Worm (Caenorhabditis elegans) whole organism, L4/young adult: Measurements from ENCODE around the gene col-74.

Experiments
- W03F9.2 ChIP-seq: fragments of 150-350 bp; optimal IDR thresholded peaks from 2 replicates; lab custom pipeline; 2014; ENCODE audit warnings: missing biosample characterization, missing genetic modification characterization
- dao-5 ChIP-seq: sonication (generic microtip); optimal IDR thresholded peaks from 2 replicates; lab custom pipeline; 2016; ENCODE audit warnings: missing genotype, missing genetic modification characterization, moderate library complexity, missing compliant biosample characterization
- him-1 ChIP-seq: sonication (generic microtip); optimal IDR thresholded peaks from 2 replicates; lab custom pipeline; 2016; ENCODE audit warnings: missing genotype, missing genetic modification reagents, missing genetic modification characterization, missing compliant biosample characterization

col-74 gene

DNA sequence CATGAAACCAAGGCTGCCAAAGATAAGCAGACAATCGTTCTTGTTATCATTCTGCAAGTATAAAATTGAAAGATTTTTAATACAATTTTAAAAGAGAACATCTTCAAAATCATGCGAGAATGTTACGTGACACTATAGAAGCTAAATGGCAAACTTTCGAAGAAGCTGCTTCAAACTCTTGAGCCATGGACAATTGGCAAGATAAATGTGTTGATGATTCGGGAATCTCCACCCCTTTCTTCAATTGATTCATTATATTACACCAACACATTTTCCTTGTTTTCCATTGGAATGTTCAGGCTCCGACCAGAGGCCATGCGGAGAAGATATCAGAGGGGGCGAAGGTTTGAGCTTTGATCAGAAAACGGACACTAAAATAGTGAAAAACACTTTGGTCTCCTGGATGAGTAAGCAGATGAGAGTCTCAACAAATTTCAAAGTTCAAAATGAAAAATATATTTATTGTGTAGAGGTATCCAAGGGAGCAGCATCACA, 10.9 kb downstream of the col-74 start, which contains the start of gene lec-5:
lec-5 (minus strand) TSS at position 51 of the 495 bp plus-strand sequence.
- TF ChIP-seq W03F9.2 (no peak), him-1 (no peak), dao-5 (no peak)

DNA sequence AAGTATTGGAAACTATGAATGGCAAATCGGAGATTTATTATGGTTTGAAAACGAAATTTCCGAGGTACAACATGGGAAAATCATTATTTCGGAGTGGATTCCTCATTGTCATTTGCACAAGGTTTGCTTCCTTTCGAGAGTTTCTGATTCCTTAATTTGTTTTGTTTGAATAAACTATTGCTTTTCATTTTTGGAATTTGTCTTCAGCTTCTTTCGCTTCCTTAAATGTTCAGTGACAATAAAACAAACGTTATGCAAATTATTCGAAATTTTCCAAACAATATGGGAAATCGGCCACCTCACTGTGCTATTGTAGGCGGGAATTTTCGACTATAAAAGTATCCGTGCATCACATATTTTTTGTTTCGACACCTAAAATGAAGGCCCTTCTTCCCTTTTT, 11.7 kb downstream of the col-74 start, which contains the start of gene nep-25:
nep-25 (plus strand) TSS at position 375 of the 400 bp plus-strand sequence.
- TF ChIP-seq dao-5 (no peak), him-1 (no peak)

DNA sequence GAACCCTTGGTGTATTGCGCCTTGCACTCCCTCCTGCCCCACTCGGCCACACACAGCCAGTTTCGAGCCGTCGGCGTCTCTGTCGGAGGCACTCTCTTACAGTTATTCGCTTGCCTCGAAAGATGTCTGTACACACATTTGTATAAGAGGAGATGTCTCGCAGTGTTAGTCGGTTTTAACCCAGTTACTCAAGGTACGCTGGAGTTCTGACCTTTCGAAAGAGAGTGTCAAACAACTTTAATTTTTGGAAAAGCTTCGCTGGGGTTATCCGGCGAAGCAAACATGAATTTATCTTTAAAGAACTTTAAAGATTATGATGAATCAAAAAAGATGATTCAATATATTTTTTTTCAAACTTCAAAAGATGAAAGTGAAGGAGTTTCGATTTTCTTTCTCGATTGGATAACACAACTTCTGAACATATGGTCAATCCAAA, 14.5 kb downstream of the col-74 start:
- TF ChIP-seq W03F9.2 (peak; percentile 97), him-1 (peak; percentile 99), dao-5 (peak; percentile 92)

DNA sequence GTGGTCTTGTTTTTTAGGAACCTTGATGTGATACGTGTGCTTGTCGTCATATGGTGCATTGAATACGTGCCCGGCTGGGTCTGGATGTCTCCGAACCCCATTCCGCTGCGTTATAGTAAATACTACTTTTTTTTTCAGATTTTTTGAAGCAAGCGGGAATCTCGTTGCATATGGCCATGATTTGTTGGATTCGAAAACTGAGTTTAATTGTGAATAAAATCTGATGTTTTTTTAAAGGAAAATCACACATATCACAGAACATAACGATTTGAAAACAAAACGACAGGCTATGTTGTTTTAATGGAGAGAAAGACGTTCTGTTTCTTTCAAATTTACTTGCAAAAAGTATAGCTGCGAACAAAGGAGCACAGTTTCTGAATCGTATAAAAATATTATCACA, 15.3 kb downstream of the col-74 start, which contains the start of the genes ZK1248.17 and H41C03.3:
ZK1248.17 (minus strand) TSS at position 101 of the 400 bp plus-strand sequence.
H41C03.3 (plus strand) TSS at position 337 of the 400 bp plus-strand sequence.
- TF ChIP-seq him-1 = no peak
- TF ChIP-seq W03F9.2 = no peak
- TF ChIP-seq dao-5 = no peak

DNA sequence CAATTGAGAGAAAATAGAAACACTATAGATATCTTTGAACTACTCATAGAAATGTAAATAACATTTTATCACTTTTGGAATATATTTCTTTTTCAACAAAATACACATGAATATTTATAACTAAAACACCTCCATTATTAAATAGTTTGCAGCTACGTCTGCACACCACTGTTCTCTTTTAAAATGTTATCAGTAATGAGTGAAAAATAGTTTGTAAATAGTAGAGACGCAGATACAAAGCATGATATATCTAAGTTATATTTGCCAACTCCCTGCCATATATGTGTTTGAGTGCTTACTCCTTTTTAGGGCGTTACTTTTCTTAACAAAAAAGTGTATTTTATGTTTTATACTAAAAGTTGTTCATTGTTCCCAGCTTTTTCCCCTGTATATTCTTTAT, 16.0 kb downstream of the col-74 start:
- TF ChIP-seq him-1 = no peak
- no peak for TF ChIP-seq dao-5
- no peak for TF ChIP-seq W03F9.2

DNA sequence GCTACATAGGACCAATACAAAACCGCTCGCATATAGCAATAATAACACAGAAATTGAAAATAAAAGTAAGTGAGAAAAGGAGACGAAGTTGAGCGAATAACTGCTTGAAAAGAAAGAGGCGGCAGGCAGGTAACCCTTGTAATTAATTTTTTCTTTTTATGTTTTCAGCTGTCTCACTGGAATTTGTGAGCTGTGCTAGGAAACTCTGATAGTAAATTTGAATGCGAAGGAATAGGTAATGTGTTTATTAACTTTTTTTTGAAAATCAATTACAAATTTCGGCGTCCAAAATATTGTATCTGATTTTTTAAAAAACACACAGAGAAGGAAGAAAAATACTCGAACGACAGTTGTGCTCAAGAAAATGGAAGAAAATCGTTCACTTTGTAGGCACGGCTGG, 21.8 kb downstream of the col-74 start, which contains the start of gene H41C03.2:
H41C03.2 (minus strand) TSS at position 101 of the 400 bp plus-strand sequence.
- TF ChIP-seq dao-5 (no peak), him-1 (no peak), W03F9.2 (no peak)

DNA sequence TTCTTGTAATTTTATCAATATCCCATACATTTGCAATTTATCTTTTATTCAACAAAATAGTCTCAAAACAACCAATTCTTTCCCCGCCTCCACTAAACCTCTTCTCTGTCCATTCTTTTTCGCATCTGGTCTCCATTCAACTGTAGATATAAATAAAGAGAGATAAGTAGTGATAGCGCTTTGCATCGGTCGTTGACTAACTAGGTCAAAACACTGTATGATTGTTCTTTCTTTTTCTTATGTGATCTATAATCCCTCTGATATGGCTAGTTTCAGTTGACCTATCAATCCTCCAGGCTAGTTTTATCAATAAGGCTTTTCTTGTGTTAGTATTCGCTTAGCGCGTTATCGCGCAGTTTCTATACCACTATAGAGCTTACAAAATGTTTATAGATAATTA, 23.1 kb downstream of the col-74 start:
- no peak for TF ChIP-seq W03F9.2
- no peak for TF ChIP-seq him-1
- TF ChIP-seq dao-5 = no peak

DNA sequence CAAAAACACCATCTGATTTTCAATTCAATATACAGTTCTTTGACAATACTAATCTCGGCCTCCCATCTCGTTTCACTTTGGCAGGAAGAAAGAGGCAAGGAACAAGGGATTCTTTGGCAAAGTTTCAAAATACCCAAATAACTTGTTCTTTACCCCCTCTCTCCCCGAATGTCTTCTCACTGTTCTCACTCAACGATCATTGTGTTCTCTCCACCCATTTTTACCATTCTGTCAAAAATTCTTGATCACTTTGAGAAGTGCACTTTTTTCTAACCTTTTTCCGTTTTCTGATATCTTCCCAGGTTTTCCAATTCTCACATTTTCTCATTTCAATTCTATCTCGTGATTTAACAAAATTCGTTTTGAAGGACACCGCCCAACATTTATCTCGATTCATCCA, 23.9 kb downstream of the col-74 start, which contains the start of gene H41C03.1:
H41C03.1 (plus strand) TSS at position 301 of the 400 bp plus-strand sequence.
- TF ChIP-seq W03F9.2 (no peak), dao-5 (no peak), him-1 (no peak)

DNA sequence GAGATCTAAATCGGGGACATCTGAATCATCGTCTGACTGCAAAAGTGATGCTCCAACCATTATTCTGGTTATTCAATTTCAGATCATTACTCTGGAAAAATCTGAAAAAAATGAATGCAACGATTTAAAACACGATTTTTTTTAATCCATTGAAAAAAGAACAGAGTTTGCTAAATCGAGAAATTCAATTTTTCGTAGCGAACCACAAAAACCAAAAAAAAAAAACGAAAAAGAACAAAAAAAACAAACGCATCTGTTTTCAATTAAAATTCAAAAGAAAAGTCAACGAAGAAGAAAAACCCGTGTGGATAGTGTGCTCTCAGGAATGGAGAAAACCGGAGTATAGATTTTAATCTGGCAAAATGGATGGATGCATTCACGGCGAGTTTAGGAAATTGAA, 28.1 kb downstream of the col-74 start, which contains the start of gene F55C12.4:
F55C12.4 (minus strand) TSS at position 101 of the 400 bp plus-strand sequence.
- TF ChIP-seq him-1 (no peak), W03F9.2 (no peak), dao-5 (no peak)

DNA sequence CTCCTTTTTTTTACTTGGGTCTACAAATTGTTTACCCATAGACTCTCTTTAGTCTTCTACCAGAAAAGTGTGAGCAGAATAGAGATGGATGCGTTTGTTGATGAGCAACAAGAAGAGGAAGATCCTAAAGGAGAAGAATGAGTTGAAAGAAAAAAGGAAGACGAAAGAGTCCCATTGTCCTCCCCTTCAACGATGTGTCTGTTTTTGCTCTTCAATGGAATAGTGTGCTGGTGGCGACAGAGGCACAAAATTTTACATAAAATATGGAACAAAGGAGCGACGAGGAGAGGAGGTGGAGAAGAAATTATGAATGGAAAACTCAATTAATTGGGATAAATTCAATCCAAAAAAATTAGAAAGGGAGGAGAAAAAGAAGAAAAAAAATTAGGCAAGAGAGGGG, 30.4 kb downstream of the col-74 start:
- TF ChIP-seq dao-5 = no peak
- no peak for TF ChIP-seq W03F9.2
- no peak for TF ChIP-seq him-1

DNA sequence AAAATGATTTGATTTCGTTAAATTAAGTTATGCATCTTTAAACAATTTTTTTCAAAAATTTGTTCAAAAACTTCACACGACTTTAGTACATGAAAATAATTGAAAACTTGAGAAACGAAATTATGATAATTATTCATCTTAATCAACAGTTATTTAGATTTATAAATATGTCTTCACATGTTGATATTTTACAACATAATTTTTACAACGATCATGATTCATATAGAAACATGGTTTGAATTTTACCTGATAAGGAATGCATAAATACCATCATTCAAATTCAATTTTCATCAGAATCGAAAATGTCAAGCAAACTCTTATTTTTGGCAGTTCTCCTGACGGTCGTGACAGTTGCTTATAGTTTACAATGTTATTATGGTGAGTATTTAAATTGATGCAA, 33.7 kb downstream of the col-74 start, which contains the start of gene tag-234:
tag-234 (plus strand) TSS at position 301 of the 400 bp plus-strand sequence.
- TF ChIP-seq W03F9.2 (no peak), him-1 (no peak), dao-5 (no peak)

DNA sequence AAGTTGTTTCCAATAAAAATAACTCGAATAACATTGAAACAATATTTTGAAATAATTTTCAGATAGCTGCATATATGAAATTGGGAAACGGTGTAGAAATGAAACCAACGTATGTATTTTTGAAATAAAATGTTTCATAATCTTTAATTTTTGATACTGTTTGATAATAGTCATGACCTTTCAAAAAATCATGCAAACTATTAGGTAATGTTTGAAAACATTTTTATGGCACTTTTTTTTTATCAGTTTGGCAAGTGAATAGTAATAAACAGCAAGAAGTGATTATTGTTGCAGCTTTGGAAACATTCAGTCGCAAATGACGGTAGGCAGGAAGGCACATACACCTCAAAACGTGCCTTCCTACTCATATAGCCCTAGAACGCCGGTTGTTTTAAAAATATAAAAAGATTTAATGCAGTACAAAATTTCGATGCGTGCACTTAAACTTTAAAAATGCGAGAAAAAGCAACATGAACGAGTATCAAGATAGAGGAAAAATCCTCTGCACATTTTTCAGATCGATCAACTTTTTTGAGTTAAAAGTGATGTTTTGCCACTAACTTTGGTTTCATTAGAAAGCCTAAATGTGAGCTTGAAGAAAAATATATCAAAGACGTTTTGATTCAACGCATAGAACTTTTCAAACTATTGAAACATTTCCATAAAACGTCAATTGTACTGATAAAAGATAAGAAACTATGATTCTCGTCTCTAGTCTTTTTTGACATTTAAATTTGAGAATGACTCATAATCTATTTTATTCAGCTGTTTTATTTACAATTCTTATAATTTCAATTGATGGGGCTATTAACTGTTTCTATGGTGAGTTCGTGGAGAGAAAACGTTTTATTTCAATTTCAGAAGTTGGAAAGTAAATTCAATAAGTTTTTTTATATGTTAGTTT, 35.5 kb downstream of the col-74 start, which contains the start of gene F55C12.19:
F55C12.19 (plus strand) TSS at position 735 of the 904 bp plus-strand sequence.
- no peak for TF ChIP-seq dao-5
- TF ChIP-seq him-1 = no peak
- no peak for TF ChIP-seq W03F9.2

DNA sequence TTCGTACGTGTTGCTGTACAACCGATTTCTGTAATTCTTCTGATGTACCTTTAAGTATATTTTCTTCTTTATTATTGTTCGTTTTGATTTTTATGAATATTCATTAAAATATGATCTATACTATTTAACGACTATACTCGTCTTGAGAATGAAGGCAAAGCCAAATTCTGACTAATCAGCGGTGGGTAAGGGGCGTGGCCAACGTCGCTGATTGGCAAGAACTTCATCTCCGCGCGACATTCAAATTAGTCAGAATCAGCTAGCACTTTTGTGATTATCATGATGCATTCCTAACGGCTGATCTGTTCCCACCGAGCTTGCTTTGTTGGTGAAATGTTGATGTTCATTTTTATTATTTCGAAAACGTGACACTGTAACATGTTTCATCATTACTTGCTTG, 36.7 kb downstream of the col-74 start:
- no peak for TF ChIP-seq dao-5
- TF ChIP-seq W03F9.2 = no peak
- no peak for TF ChIP-seq him-1

DNA sequence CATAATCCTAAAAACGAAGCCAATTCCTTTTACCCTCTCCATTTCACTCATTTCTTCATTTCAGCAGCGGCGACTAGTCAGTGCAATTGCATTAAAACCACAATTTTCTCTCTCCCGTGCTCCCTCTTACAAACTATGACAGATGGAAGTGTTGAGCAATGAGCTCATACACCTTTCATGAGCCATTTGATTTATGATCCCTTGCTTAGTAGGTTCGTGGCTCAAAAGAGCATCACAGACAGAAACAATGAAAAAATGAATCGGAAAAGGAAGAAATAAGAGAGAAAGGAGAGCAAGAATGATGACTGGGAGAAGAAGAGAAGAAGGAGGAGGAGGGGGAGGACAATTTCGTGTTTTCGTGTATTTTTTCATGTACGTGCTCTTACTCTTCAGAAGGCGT, 41.3 kb downstream of the col-74 start:
- TF ChIP-seq dao-5 = no peak
- TF ChIP-seq W03F9.2 = no peak
- no peak for TF ChIP-seq him-1

DNA sequence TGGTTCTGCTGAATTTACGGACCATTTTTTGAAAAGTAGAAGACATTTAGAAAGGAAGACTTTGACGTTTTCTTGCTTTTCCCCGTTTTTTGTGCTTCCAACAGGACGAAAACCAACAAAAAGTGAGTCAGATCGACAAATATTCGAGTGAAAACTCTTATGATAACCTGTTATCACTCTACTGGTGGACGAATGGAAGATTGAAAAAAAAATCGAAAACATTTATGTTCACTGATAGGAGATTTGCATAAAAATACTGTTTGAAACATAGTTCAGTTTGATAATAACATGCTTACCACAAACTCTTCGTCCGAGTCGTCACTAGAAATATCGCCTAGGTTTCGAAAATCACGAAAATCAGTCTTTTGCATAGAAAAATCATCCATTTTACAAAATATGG, 42.2 kb downstream of the col-74 start:
- no peak for TF ChIP-seq W03F9.2
- no peak for TF ChIP-seq dao-5
- TF ChIP-seq him-1 = no peak
